Worm (Caenorhabditis elegans) whole organism, L4 larva: ENCODE results near the gene scrm-5.

Experiments used
- D1046.2 ChIP-seq: fragments of 200-800 bp; sonication (Bioruptor generic); IDR thresholded peaks from 2 replicates; pipeline ENCODE4 v1.3.6; 2022; ENCODE audit warnings: missing genetic modification characterization, missing compliant biosample characterization
- F26F4.8 ChIP-seq: fragments of 200-800 bp; sonication (Bioruptor generic); conservative IDR thresholded peaks from 2 replicates; pipeline ENCODE4 v1.3.6; 2022; ENCODE audit warnings: missing genetic modification characterization, missing compliant biosample characterization
- F49E8.2 ChIP-seq: sonication (generic microtip); optimal IDR thresholded peaks from 2 replicates; lab custom pipeline; 2016; ENCODE audit warnings: missing compliant biosample characterization, mild to moderate bottlenecking, missing genetic modification characterization, borderline replicate concordance
- R02D3.7 ChIP-seq: fragments of 150-350 bp; sonication (generic microtip); optimal IDR thresholded peaks from 3 replicates; lab custom pipeline; 2014; ENCODE audit warnings: missing biosample characterization, missing genetic modification characterization
- T26A8.4 ChIP-seq: fragments of 200-800 bp; sonication (Bioruptor generic); IDR thresholded peaks from 2 replicates; pipeline ENCODE4 v1.3.6; 2022; ENCODE audit warnings: missing genetic modification characterization, missing compliant biosample characterization
- Y5F2A.4 ChIP-seq: fragments of 200-800 bp; sonication (Bioruptor generic); optimal IDR thresholded peaks from 2 replicates; lab custom pipeline; 2018; ENCODE audit warnings: mild to moderate bottlenecking, missing genetic modification characterization, missing compliant biosample characterization
- Y75B8A.6 ChIP-seq: fragments of 200-800 bp; sonication (Bioruptor generic); IDR thresholded peaks from 2 replicates; pipeline ENCODE4 v1.3.6; 2022; ENCODE audit warnings: missing genetic modification reagents, missing genetic modification characterization, missing compliant biosample characterization
- ZK337.2 ChIP-seq: fragments of 200-800 bp; sonication (Bioruptor generic); IDR thresholded peaks from 2 replicates; pipeline ENCODE4 v1.3.6; 2022; ENCODE audit warnings: missing genetic modification reagents, missing genetic modification characterization, missing compliant biosample characterization
- ama-1 ChIP-seq: fragments of 150-350 bp; optimal IDR thresholded peaks from 2 replicates; lab custom pipeline; 2014; ENCODE audit warnings: inconsistent platforms, mixed read lengths
- ceh-28 ChIP-seq: fragments of 150-350 bp; optimal IDR thresholded peaks from 2 replicates; lab custom pipeline; 2014; ENCODE audit warnings: missing biosample characterization, missing genetic modification reagents, missing genetic modification characterization
- ceh-32 ChIP-seq: sonication (generic microtip); optimal IDR thresholded peaks from 2 replicates; lab custom pipeline; 2016; ENCODE audit warnings: mild to moderate bottlenecking, missing genetic modification characterization, missing compliant biosample characterization; ENCODE audit not compliant: poor library complexity
- ces-1 ChIP-seq: fragments of 150-350 bp; sonication (generic microtip); optimal IDR thresholded peaks from 4 replicates; lab custom pipeline; 2014; ENCODE audit warnings: missing biosample characterization, missing genetic modification reagents, missing genetic modification characterization
- ctbp-1 ChIP-seq: fragments of 200-800 bp; sonication (Bioruptor generic); IDR thresholded peaks from 2 replicates; pipeline ENCODE4 v1.3.6; 2022; ENCODE audit warnings: missing genetic modification reagents, missing genetic modification characterization, missing compliant biosample characterization
- daf-12 ChIP-seq: fragments of 150-350 bp; optimal IDR thresholded peaks from 2 replicates; lab custom pipeline; 2014; ENCODE audit warnings: missing biosample characterization, missing genetic modification reagents, missing genetic modification characterization
- daf-19 ChIP-seq: fragments of 200-800 bp; sonication (Bioruptor generic); conservative IDR thresholded peaks from 2 replicates; pipeline ENCODE4 v1.3.6; 2022; ENCODE audit warnings: missing genetic modification characterization, missing compliant biosample characterization
- daf-8 ChIP-seq: fragments of 200-800 bp; sonication (Bioruptor generic); IDR thresholded peaks from 2 replicates; pipeline ENCODE4 v1.3.6; 2022; ENCODE audit warnings: missing genetic modification characterization, missing compliant biosample characterization
- dmd-8 ChIP-seq: fragments of 200-800 bp; sonication (Bioruptor generic); IDR thresholded peaks from 2 replicates; pipeline ENCODE4 v1.3.6; 2022; ENCODE audit warnings: missing genetic modification characterization, missing compliant biosample characterization
- dpl-1 ChIP-seq: fragments of 150-350 bp; optimal IDR thresholded peaks from 2 replicates; lab custom pipeline; 2014; ENCODE audit warnings: missing biosample characterization, missing genetic modification reagents, missing genetic modification characterization
- dve-1 ChIP-seq: sonication (generic microtip); optimal IDR thresholded peaks from 2 replicates; lab custom pipeline; 2017; ENCODE audit warnings: antibody characterized with exemption, mild to moderate bottlenecking, missing genetic modification characterization, missing compliant biosample characterization; ENCODE audit not compliant: insufficient read depth
- egl-27 ChIP-seq: sonication (generic microtip); optimal IDR thresholded peaks from 3 replicates; lab custom pipeline; 2017; ENCODE audit warnings: missing biosample characterization, missing genetic modification reagents, missing genetic modification characterization
- egl-43 ChIP-seq: fragments of 200-800 bp; sonication (Bioruptor generic); IDR thresholded peaks from 2 replicates; pipeline ENCODE4 v1.3.6; 2022; ENCODE audit warnings: missing genetic modification reagents, missing genetic modification characterization, missing compliant biosample characterization
- gei-8 ChIP-seq: fragments of 200-800 bp; sonication (Bioruptor generic); optimal IDR thresholded peaks from 2 replicates; lab custom pipeline; 2018; ENCODE audit warnings: mild to moderate bottlenecking, missing genetic modification characterization, missing compliant biosample characterization
- hlh-11 ChIP-seq: fragments of 200-800 bp; sonication (Bioruptor generic); optimal IDR thresholded peaks from 2 replicates; lab custom pipeline; 2018; ENCODE audit warnings: mild to moderate bottlenecking, missing genetic modification characterization, missing compliant biosample characterization
- hlh-30 ChIP-seq: sonication (generic microtip); optimal IDR thresholded peaks from 2 replicates; lab custom pipeline; 2017; ENCODE audit warnings: antibody characterized with exemption, mild to moderate bottlenecking, missing genetic modification characterization, missing compliant biosample characterization; ENCODE audit not compliant: insufficient read depth
- lin-15B ChIP-seq: fragments of 150-350 bp; sonication (generic microtip); optimal IDR thresholded peaks from 3 replicates; lab custom pipeline; 2014; ENCODE audit warnings: missing biosample characterization, missing genetic modification characterization
- lin-38 ChIP-seq: fragments of 200-800 bp; sonication (Bioruptor generic); IDR thresholded peaks from 2 replicates; pipeline ENCODE4 v1.3.6; 2022; ENCODE audit warnings: missing genetic modification reagents, missing genetic modification characterization, missing compliant biosample characterization
- lsy-2 ChIP-seq, 2 experiments: fragments of 150-350 bp in 1 of 2; sonication (generic microtip) in 1 of 2; optimal IDR thresholded peaks; 2 replicates each; lab custom pipeline; 2014 to 2017; ENCODE audit warnings: missing biosample characterization in 2 of 2, missing genetic modification characterization in 2 of 2
- madf-9 ChIP-seq: fragments of 200-800 bp; sonication (Bioruptor generic); conservative IDR thresholded peaks from 2 replicates; pipeline ENCODE4 v1.3.6; 2022; ENCODE audit warnings: missing genetic modification reagents, missing genetic modification characterization, missing compliant biosample characterization
- mdl-1 ChIP-seq, 2 experiments: fragments of 150-350 bp in 1 of 2; sonication (generic microtip) in 1 of 2; optimal IDR thresholded peaks; 2 replicates each; lab custom pipeline; 2014 to 2017; ENCODE audit warnings: missing biosample characterization in 2 of 2, missing genetic modification characterization in 2 of 2
- mes-2 ChIP-seq: sonication (generic microtip); optimal IDR thresholded peaks from 2 replicates; lab custom pipeline; 2016; ENCODE audit warnings: missing genotype, mild to moderate bottlenecking, missing genetic modification characterization, missing compliant biosample characterization; ENCODE audit not compliant: poor library complexity, severe bottlenecking
- mxl-3 ChIP-seq: fragments of 200-800 bp; sonication (Bioruptor generic); optimal IDR thresholded peaks from 2 replicates; lab custom pipeline; 2018; ENCODE audit warnings: mild to moderate bottlenecking, missing genetic modification characterization, missing compliant biosample characterization
- nhr-102 ChIP-seq: sonication (generic microtip); optimal IDR thresholded peaks from 2 replicates; lab custom pipeline; 2016; ENCODE audit warnings: mild to moderate bottlenecking, missing genetic modification characterization, moderate library complexity, missing compliant biosample characterization
- nhr-11 ChIP-seq: fragments of 150-350 bp; optimal IDR thresholded peaks from 2 replicates; lab custom pipeline; 2014; ENCODE audit warnings: missing biosample characterization, missing genetic modification characterization
- nhr-41 ChIP-seq: fragments of 200-800 bp; sonication (Bioruptor generic); IDR thresholded peaks from 2 replicates; pipeline ENCODE4 v1.3.6; 2022; ENCODE audit warnings: missing genetic modification reagents, missing genetic modification characterization, missing compliant biosample characterization
- nhr-48 ChIP-seq: sonication (generic microtip); optimal IDR thresholded peaks from 2 replicates; lab custom pipeline; 2016; ENCODE audit warnings: mild to moderate bottlenecking, missing genetic modification characterization, missing compliant biosample characterization
- nhr-77 ChIP-seq: fragments of 150-350 bp; optimal IDR thresholded peaks from 2 replicates; lab custom pipeline; 2014; ENCODE audit warnings: missing biosample characterization, missing genetic modification characterization
- php-3 ChIP-seq: fragments of 200-800 bp; sonication (Bioruptor generic); IDR thresholded peaks from 2 replicates; pipeline ENCODE4 v1.3.6; 2022; ENCODE audit warnings: missing genetic modification reagents, missing genetic modification characterization, missing compliant biosample characterization
- pqm-1 ChIP-seq: sonication (generic microtip); optimal IDR thresholded peaks from 2 replicates; lab custom pipeline; 2017; ENCODE audit warnings: missing biosample characterization, missing genetic modification characterization
- rbr-2 ChIP-seq: sonication (generic microtip); optimal IDR thresholded peaks from 2 replicates; lab custom pipeline; 2016; ENCODE audit warnings: missing genotype, missing genetic modification characterization, missing compliant biosample characterization
- saeg-2 ChIP-seq: fragments of 200-800 bp; sonication (Bioruptor generic); IDR thresholded peaks from 2 replicates; pipeline ENCODE4 v1.3.6; 2022; ENCODE audit warnings: missing genetic modification reagents, missing genetic modification characterization, missing compliant biosample characterization
- set-16 ChIP-seq: fragments of 200-800 bp; sonication (Bioruptor generic); IDR thresholded peaks from 2 replicates; pipeline ENCODE4 v1.3.6; 2022; ENCODE audit warnings: missing genetic modification reagents, missing genetic modification characterization, missing compliant biosample characterization
- snpc-1.2 ChIP-seq: fragments of 200-800 bp; sonication (Bioruptor generic); IDR thresholded peaks from 2 replicates; pipeline ENCODE4 v1.3.6; 2022; ENCODE audit warnings: missing genetic modification reagents, missing genetic modification characterization, missing compliant biosample characterization
- spr-3 ChIP-seq: fragments of 200-800 bp; sonication (Bioruptor generic); optimal IDR thresholded peaks from 2 replicates; lab custom pipeline; 2018; ENCODE audit warnings: mild to moderate bottlenecking, missing genetic modification characterization, missing compliant biosample characterization
- tag-97 ChIP-seq: fragments of 200-800 bp; sonication (Bioruptor generic); IDR thresholded peaks from 2 replicates; pipeline ENCODE4 v1.3.6; 2022; ENCODE audit warnings: missing genetic modification characterization, missing compliant biosample characterization
- unc-62 ChIP-seq, 3 experiments: fragments of 150-350 bp in 1 of 3; sonication (generic microtip); optimal IDR thresholded peaks in 2 of 3; peaks in 1 of 3; 1 replicate in 1 of 3; 2 replicates in 2 of 3; lab custom pipeline; 2014 to 2017; ENCODE audit warnings: missing biosample characterization in 3 of 3, missing genetic modification characterization in 3 of 3, missing genetic modification reagents in 3 of 3, missing genotype in 1 of 3
- vab-7 ChIP-seq: fragments of 200-800 bp; sonication (Bioruptor generic); IDR thresholded peaks from 2 replicates; pipeline ENCODE4 v1.3.6; 2022; ENCODE audit warnings: missing genetic modification reagents, missing genetic modification characterization, missing compliant biosample characterization
- zag-1 ChIP-seq: fragments of 150-350 bp; optimal IDR thresholded peaks from 2 replicates; lab custom pipeline; 2014; ENCODE audit warnings: missing biosample characterization, missing genetic modification characterization
- zip-2 ChIP-seq: fragments of 150-350 bp; optimal IDR thresholded peaks from 2 replicates; lab custom pipeline; 2014; ENCODE audit warnings: missing biosample characterization, missing genetic modification characterization
- ztf-11 ChIP-seq: fragments of 150-350 bp; optimal IDR thresholded peaks from 2 replicates; lab custom pipeline; 2014; ENCODE audit warnings: missing biosample characterization, missing genetic modification characterization

scrm-5 gene

ce11 chrIV:4210868-4211267 lies 48.6 kb downstream of the scrm-5 start:
- TF ChIP-seq nhr-41 (GFP tag; lab: Robert Waterston, UW) (no peak), rbr-2 (peak; percentile 44), lsy-2 (tag; optimal IDR thresholded peaks at IDR 0.05; lab: Kevin White, UChicago) (peak in 1 of 2 experiments; percentile 5), R02D3.7 (tag; lab: Kevin White, UChicago) (no peak), T26A8.4 (GFP tag; lab: Robert Waterston, UW) (no peak), hlh-11 (tag; lab: Kevin White, UChicago) (peak; percentile 2), ctbp-1 (GFP tag; lab: Robert Waterston, UW) (0 out of 2 replicates have a peak, but pooled peaks have one; percentile 20), mes-2 (peak; percentile 12), F26F4.8 (GFP tag; lab: Robert Waterston, UW) (no peak), unc-62 (GFP tag; optimal IDR thresholded peaks at IDR 0.05 in 1 of 2; lab: Kevin White, UChicago) (peak in 1 of 2 experiments; percentile 78), unc-62 (tag; optimal IDR thresholded peaks at IDR 0.05; lab: Kevin White, UChicago) (no peak), mdl-1 (tag; optimal IDR thresholded peaks at IDR 0.05; lab: Kevin White, UChicago) (peak; percentile 33 to 67), set-16 (GFP tag; lab: Robert Waterston, UW) (peak; percentile 74)

DNA sequence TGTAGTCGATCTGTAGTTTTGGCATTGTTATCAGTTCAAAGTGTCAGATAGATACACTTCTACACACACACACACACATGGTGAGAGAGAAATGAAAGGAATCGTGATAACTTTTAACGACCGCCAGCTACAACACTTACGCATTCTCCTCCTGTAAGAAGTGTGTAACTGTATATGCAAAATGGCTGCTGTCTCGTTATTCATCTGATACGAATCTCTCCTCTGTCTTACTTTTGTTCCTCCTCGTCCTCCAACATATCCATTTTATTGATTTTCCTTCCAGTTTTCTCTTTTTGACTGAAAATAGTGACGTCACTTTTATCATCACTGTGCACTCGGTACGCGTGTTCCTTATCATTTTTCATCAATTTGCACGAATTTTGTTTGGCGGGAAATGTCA lies 50.5 kb downstream of the scrm-5 start:
- TF ChIP-seq tag-97 = no peak
- no peak for TF ChIP-seq lin-38 (GFP tag; lab: Robert Waterston, UW)
- TF ChIP-seq ceh-32 (tag; lab: Kevin White, UChicago) = no peak
- peak; percentile 40 for TF ChIP-seq nhr-77
- no peak for TF ChIP-seq egl-27 (tag; lab: Kevin White, UChicago)
- TF ChIP-seq D1046.2 (GFP tag; lab: Robert Waterston, UW) = no peak
- no peak for TF ChIP-seq nhr-11
- no peak for TF ChIP-seq snpc-1.2 (GFP tag; lab: Robert Waterston, UW)
- no peak for TF ChIP-seq gei-8 (GFP tag; lab: Kevin White, UChicago)
- TF ChIP-seq Y75B8A.6 = no peak
- no peak for TF ChIP-seq ztf-11
- TF ChIP-seq ces-1 (GFP tag; lab: Kevin White, UChicago) = no peak
- peak; percentile 25 for TF ChIP-seq nhr-102
- no peak for TF ChIP-seq daf-12 (tag; lab: Kevin White, UChicago)
- peak; percentile 43; the same call in 1 of the 2 replicates for TF ChIP-seq php-3 (GFP tag; lab: Robert Waterston, UW)
- TF ChIP-seq nhr-48 (tag; lab: Kevin White, UChicago) = peak; percentile 78
- no peak for TF ChIP-seq daf-19 (GFP tag; lab: Robert Waterston, UW)
- no peak for TF ChIP-seq ama-1 (lab: Kevin White, UChicago)
- peak in 1 of 2 experiments; percentile 61 for TF ChIP-seq mdl-1 (tag; optimal IDR thresholded peaks at IDR 0.05; lab: Kevin White, UChicago)
- TF ChIP-seq daf-8 (GFP tag; lab: Robert Waterston, UW) = no peak
- no peak for TF ChIP-seq ceh-28 (tag; lab: Kevin White, UChicago)
- no peak for TF ChIP-seq spr-3
- TF ChIP-seq pqm-1 = peak; percentile 44
- no peak for TF ChIP-seq madf-9 (GFP tag; lab: Robert Waterston, UW)
- no peak for TF ChIP-seq ZK337.2 (GFP tag; lab: Robert Waterston, UW)
- TF ChIP-seq mxl-3 (GFP tag; lab: Kevin White, UChicago) = peak; percentile 45
- peak; percentile 46 for TF ChIP-seq dve-1 (tag; lab: Kevin White, UChicago)
- no peak for TF ChIP-seq zag-1 (tag; lab: Kevin White, UChicago)
- peak; percentile 34 for TF ChIP-seq hlh-30 (tag; lab: Kevin White, UChicago)
- TF ChIP-seq F49E8.2 = no peak
- TF ChIP-seq dpl-1 (GFP tag; lab: Kevin White, UChicago) = no peak
- TF ChIP-seq egl-43 (GFP tag; lab: Robert Waterston, UW) = no peak
- TF ChIP-seq zip-2 (tag; lab: Kevin White, UChicago) = no peak
- no peak for TF ChIP-seq vab-7
- no peak for TF ChIP-seq lin-15B (tag; lab: Kevin White, UChicago)
- TF ChIP-seq Y5F2A.4 = no peak
- TF ChIP-seq saeg-2 (GFP tag; lab: Robert Waterston, UW) = no peak
- TF ChIP-seq dmd-8 (GFP tag; lab: Robert Waterston, UW) = no peak
